Comparison of ENCODE assay signal across 1 fruit fly cellular context in genomic region chr3L:1300076-1300635, dm6.
A peak's percentile ranks its signal among the peaks of the same experiment; 100 is the strongest.
TF ChIP-seq lines count a peak whose summit lies in the region.

No protein-coding gene starts in this region.

TF ChIP-seq in whole organism, embryonic, 481 proteins besides CTCF, POLR2A, EP300 and RAD21 (continued from another document and continues in another):
- TF ChIP-seq CG12744 (GFP tag; optimal IDR thresholded peaks at IDR 0.05; lab: Kevin White, UChicago): no peak
- TF ChIP-seq CG18764 (GFP tag; optimal IDR thresholded peaks at IDR 0.05; lab: Kevin White, UChicago): peak; percentile 65
- TF ChIP-seq Fer1 (GFP tag; optimal IDR thresholded peaks at IDR 0.05; lab: Kevin White, UChicago): peak; percentile 83
- no peak for TF ChIP-seq HLH4C (GFP tag; IDR thresholded peaks at IDR 0.05; lab: Robert Waterston, UW; ENCODE audit: partially characterized antibody)
- peak; percentile 73 for TF ChIP-seq CG4820 (GFP tag; optimal IDR thresholded peaks at IDR 0.05; lab: Kevin White, UChicago)
- peak; percentile 7 for TF ChIP-seq pho (GFP tag; optimal IDR thresholded peaks at IDR 0.05; lab: Kevin White, UChicago)
- peak; percentile 77 for TF ChIP-seq caup (GFP tag; optimal IDR thresholded peaks at IDR 0.05; lab: Kevin White, UChicago; ENCODE audit: severe bottlenecking)
- TF ChIP-seq corto (GFP tag; optimal IDR thresholded peaks at IDR 0.05; lab: Kevin White, UChicago): no peak
- peak; percentile 33 for TF ChIP-seq CG7987 (GFP tag; optimal IDR thresholded peaks at IDR 0.05; lab: Kevin White, UChicago)
- TF ChIP-seq Bdp1 (GFP tag; optimal IDR thresholded peaks at IDR 0.05; lab: Kevin White, UChicago): peak; percentile 12
- no peak for TF ChIP-seq Myb (GFP tag; optimal IDR thresholded peaks at IDR 0.05; lab: Kevin White, UChicago)
- TF ChIP-seq tll (GFP tag; optimal IDR thresholded peaks at IDR 0.05; lab: Kevin White, UChicago): no peak
- peak; percentile 61 for TF ChIP-seq cwo (GFP tag; optimal IDR thresholded peaks at IDR 0.05; lab: Kevin White, UChicago)
- peak; percentile 85 for TF ChIP-seq fd96Cb (tag; optimal IDR thresholded peaks at IDR 0.05; lab: Kevin White, UChicago)
- peak; percentile 82 for TF ChIP-seq CG30403 (GFP tag; optimal IDR thresholded peaks at IDR 0.05; lab: Kevin White, UChicago)
- peak; percentile 38; the same call in 1 of the 2 replicates for TF ChIP-seq CG43689 (GFP tag; IDR thresholded peaks at IDR 0.05; lab: Robert Waterston, UW)
- peak; percentile 81 for TF ChIP-seq Fer3 (tag; optimal IDR thresholded peaks at IDR 0.05; lab: Kevin White, UChicago)
- no peak for TF ChIP-seq Ada2b (GFP tag; IDR thresholded peaks at IDR 0.05; lab: Robert Waterston, UW)
- TF ChIP-seq unc-4 (GFP tag; IDR thresholded peaks at IDR 0.05; lab: Robert Waterston, UW; ENCODE audit: partially characterized antibody): no peak
- TF ChIP-seq D19A (tag; optimal IDR thresholded peaks at IDR 0.05; lab: Kevin White, UChicago): peak; percentile 88
- TF ChIP-seq CkIIα-i1 (GFP tag; IDR thresholded peaks at IDR 0.05; lab: Robert Waterston, UW): no peak
- no peak for TF ChIP-seq Lim3 (GFP tag; IDR thresholded peaks at IDR 0.05; lab: Robert Waterston, UW)
- TF ChIP-seq CG12769 (tag; optimal IDR thresholded peaks at IDR 0.05; lab: Kevin White, UChicago): peak; percentile 66
- TF ChIP-seq Doc3 (GFP tag; IDR thresholded peaks at IDR 0.05; lab: Robert Waterston, UW; ENCODE audit: partially characterized antibody): no peak
- no peak for TF ChIP-seq Dfd (GFP tag; optimal IDR thresholded peaks at IDR 0.05; lab: Kevin White, UChicago)
- TF ChIP-seq wor (GFP tag; IDR thresholded peaks at IDR 0.05; lab: Robert Waterston, UW): peak; percentile 63
- peak; percentile 69 for TF ChIP-seq CG11696 (GFP tag; IDR thresholded peaks at IDR 0.05; lab: Robert Waterston, UW)
- TF ChIP-seq sob (GFP tag; IDR thresholded peaks at IDR 0.05; lab: Robert Waterston, UW): peak; percentile 76
- TF ChIP-seq CG34376 (GFP tag; optimal IDR thresholded peaks at IDR 0.05; lab: Kevin White, UChicago): peak; percentile 81
- peak; percentile 45 for TF ChIP-seq ap (GFP tag; IDR thresholded peaks at IDR 0.05; lab: Robert Waterston, UW)
- TF ChIP-seq bigmax (GFP tag; optimal IDR thresholded peaks at IDR 0.05; lab: Kevin White, UChicago): no peak
- peak; percentile 26 for TF ChIP-seq CG13624 (GFP tag; optimal IDR thresholded peaks at IDR 0.05; lab: Kevin White, UChicago)
- TF ChIP-seq Oli (tag; optimal IDR thresholded peaks at IDR 0.05; lab: Kevin White, UChicago): peak; percentile 83
- TF ChIP-seq tna (GFP tag; IDR thresholded peaks at IDR 0.05; lab: Robert Waterston, UW; ENCODE audit: partially characterized antibody): no peak; the same call in 1 of the 2 replicates
- peak; percentile 89 for TF ChIP-seq CG7556 (GFP tag; optimal IDR thresholded peaks at IDR 0.05; lab: Kevin White, UChicago)
- TF ChIP-seq CG9817 (tag; optimal IDR thresholded peaks at IDR 0.05; lab: Kevin White, UChicago): peak; percentile 51
- TF ChIP-seq CG4360 (GFP tag; IDR thresholded peaks at IDR 0.05; lab: Robert Waterston, UW): peak; percentile 69
- TF ChIP-seq Elba2 (GFP tag; optimal IDR thresholded peaks at IDR 0.05; lab: Kevin White, UChicago): no peak
- no peak for TF ChIP-seq TFAM (GFP tag; optimal IDR thresholded peaks at IDR 0.05; lab: Kevin White, UChicago)
- no peak for TF ChIP-seq CG8089 (GFP tag; optimal IDR thresholded peaks at IDR 0.05; lab: Kevin White, UChicago)
- no peak for TF ChIP-seq Kr (GFP tag; optimal IDR thresholded peaks at IDR 0.05; lab: Kevin White, UChicago)
- TF ChIP-seq luna (GFP tag; optimal IDR thresholded peaks at IDR 0.05; lab: Kevin White, UChicago): no peak
- no peak for TF ChIP-seq CG1647 (GFP tag; optimal IDR thresholded peaks at IDR 0.05; lab: Kevin White, UChicago)
- no peak for TF ChIP-seq dimm (GFP tag; IDR thresholded peaks at IDR 0.05; lab: Robert Waterston, UW)
- TF ChIP-seq ase (GFP tag; IDR thresholded peaks at IDR 0.05; lab: Robert Waterston, UW): peak; percentile 74; the same call in 2 of the 3 replicates
- peak; percentile 75 for TF ChIP-seq az2 (GFP tag; optimal IDR thresholded peaks at IDR 0.05; lab: Kevin White, UChicago)
- TF ChIP-seq NC2α (GFP tag; optimal IDR thresholded peaks at IDR 0.05; lab: Kevin White, UChicago): no peak
- no peak for TF ChIP-seq ftz-f1 (GFP tag; optimal IDR thresholded peaks at IDR 0.05; lab: Kevin White, UChicago)
- peak; percentile 75 for TF ChIP-seq pros (GFP tag; optimal IDR thresholded peaks at IDR 0.05; lab: Kevin White, UChicago)
- TF ChIP-seq CG6254 (GFP tag; optimal IDR thresholded peaks at IDR 0.05; lab: Kevin White, UChicago): peak; percentile 79
- peak; percentile 66; the same call in 2 of the 3 replicates for TF ChIP-seq CG7357 (GFP tag; IDR thresholded peaks at IDR 0.05; lab: Robert Waterston, UW)
- peak; percentile 13; the same call in 1 of the 2 replicates for TF ChIP-seq Ravus (GFP tag; IDR thresholded peaks at IDR 0.05; lab: Robert Waterston, UW)
- TF ChIP-seq CG1233 (GFP tag; optimal IDR thresholded peaks at IDR 0.05; lab: Kevin White, UChicago): peak; percentile 72
- TF ChIP-seq Rfx (GFP tag; IDR thresholded peaks at IDR 0.05; lab: Robert Waterston, UW): peak; percentile 77
- TF ChIP-seq onecut (GFP tag; IDR thresholded peaks at IDR 0.05; lab: Robert Waterston, UW): peak; percentile 64
- no peak for TF ChIP-seq CG14965 (GFP tag; optimal IDR thresholded peaks at IDR 0.05; lab: Kevin White, UChicago; ENCODE audit: borderline replicate concordance)
- TF ChIP-seq knrl (GFP tag; IDR thresholded peaks at IDR 0.05; lab: Robert Waterston, UW; ENCODE audit: partially characterized antibody): no peak
- peak; percentile 21 for TF ChIP-seq MTF-1 (GFP tag; optimal IDR thresholded peaks at IDR 0.05; lab: Kevin White, UChicago; ENCODE audit: borderline replicate concordance)
- TF ChIP-seq schlank (tag; optimal IDR thresholded peaks at IDR 0.05; lab: Kevin White, UChicago): no peak
- peak; percentile 48 for TF ChIP-seq YL-1 (GFP tag; optimal IDR thresholded peaks at IDR 0.05; lab: Kevin White, UChicago)
- TF ChIP-seq cato (GFP tag; optimal IDR thresholded peaks at IDR 0.05; lab: Kevin White, UChicago; ENCODE audit: borderline replicate concordance): peak; percentile 34
- peak; percentile 18 for TF ChIP-seq vfl (GFP tag; optimal IDR thresholded peaks at IDR 0.05; lab: Kevin White, UChicago)
- TF ChIP-seq gcm2 (GFP tag; optimal IDR thresholded peaks at IDR 0.05; lab: Kevin White, UChicago): peak; percentile 7
- TF ChIP-seq Optix (GFP tag; IDR thresholded peaks at IDR 0.05; lab: Robert Waterston, UW): no peak; the same call in 2 of the 3 replicates
- no peak for TF ChIP-seq CG11085 (GFP tag; IDR thresholded peaks at IDR 0.05; lab: Robert Waterston, UW)
- TF ChIP-seq CG12104 (GFP tag; optimal IDR thresholded peaks at IDR 0.05; lab: Kevin White, UChicago): peak; percentile 60
- peak; percentile 58 for TF ChIP-seq HmgZ (tag; optimal IDR thresholded peaks at IDR 0.05; lab: Kevin White, UChicago)
- peak; percentile 79 for TF ChIP-seq CG10209 (GFP tag; optimal IDR thresholded peaks at IDR 0.05; lab: Kevin White, UChicago)
- peak; percentile 70 for TF ChIP-seq lilli (GFP tag; optimal IDR thresholded peaks at IDR 0.05; lab: Kevin White, UChicago)
- 0 out of 3 replicates have a peak, but pooled peaks have one; percentile 34 for TF ChIP-seq jigr1 (GFP tag; IDR thresholded peaks at IDR 0.05; lab: Robert Waterston, UW)
- no peak for TF ChIP-seq Sry-β (GFP tag; optimal IDR thresholded peaks at IDR 0.05; lab: Kevin White, UChicago)
- peak; percentile 24 for TF ChIP-seq mam (GFP tag; optimal IDR thresholded peaks at IDR 0.05; lab: Kevin White, UChicago)
- TF ChIP-seq lmd (GFP tag; IDR thresholded peaks at IDR 0.05; lab: Robert Waterston, UW): peak; percentile 83
- no peak for TF ChIP-seq hbn (GFP tag; IDR thresholded peaks at IDR 0.05; lab: Robert Waterston, UW; ENCODE audit: partially characterized antibody)
- peak; percentile 89 for TF ChIP-seq CG7839 (tag; optimal IDR thresholded peaks at IDR 0.05; lab: Kevin White, UChicago)
- peak; percentile 19 for TF ChIP-seq CG7786 (GFP tag; optimal IDR thresholded peaks at IDR 0.05; lab: Kevin White, UChicago)
- TF ChIP-seq pfk (GFP tag; optimal IDR thresholded peaks at IDR 0.05; lab: Kevin White, UChicago): peak; percentile 1
- TF ChIP-seq CG18599 (GFP tag; optimal IDR thresholded peaks at IDR 0.05; lab: Kevin White, UChicago): peak; percentile 90
- peak; percentile 74 for TF ChIP-seq Spps (tag; optimal IDR thresholded peaks at IDR 0.05; lab: Kevin White, UChicago)
- TF ChIP-seq MBD-R2 (GFP tag; IDR thresholded peaks at IDR 0.05; lab: Robert Waterston, UW): 0 out of 2 replicates have a peak, but pooled peaks have one; percentile 46
- no peak for TF ChIP-seq prd (optimal IDR thresholded peaks at IDR 0.05; lab: Kevin White, UChicago)
- TF ChIP-seq prd (GFP tag; IDR thresholded peaks at IDR 0.05; lab: Robert Waterston, UW): peak; percentile 89
- TF ChIP-seq sisA (GFP tag; IDR thresholded peaks at IDR 0.05; lab: Robert Waterston, UW): peak; percentile 62
- peak; percentile 65 for TF ChIP-seq ac (GFP tag; optimal IDR thresholded peaks at IDR 0.05; lab: Kevin White, UChicago)
- peak; percentile 27; the same call in 1 of the 2 replicates for TF ChIP-seq klu (GFP tag; IDR thresholded peaks at IDR 0.05; lab: Robert Waterston, UW)
- peak; percentile 32 for TF ChIP-seq CG31365 (tag; optimal IDR thresholded peaks at IDR 0.05; lab: Kevin White, UChicago)
- no peak for TF ChIP-seq Scr (GFP tag; IDR thresholded peaks at IDR 0.05; lab: Robert Waterston, UW; ENCODE audit: partially characterized antibody)
- no peak for TF ChIP-seq B-H2 (GFP tag; optimal IDR thresholded peaks at IDR 0.05; lab: Kevin White, UChicago)
- peak in 1 of 3 experiments; percentile 88 for TF ChIP-seq lola (GFP tag; optimal IDR thresholded peaks at IDR 0.05; lab: Kevin White, UChicago)
- no peak for TF ChIP-seq HmgD (GFP tag; optimal IDR thresholded peaks at IDR 0.05; lab: Kevin White, UChicago)
- no peak for TF ChIP-seq CG5180 (GFP tag; optimal IDR thresholded peaks at IDR 0.05; lab: Kevin White, UChicago)
- peak; percentile 72 for TF ChIP-seq scrt (GFP tag; optimal IDR thresholded peaks at IDR 0.05; lab: Kevin White, UChicago)
- peak; percentile 41 for TF ChIP-seq CG30020 (tag; optimal IDR thresholded peaks at IDR 0.05; lab: Kevin White, UChicago)
- TF ChIP-seq kah (GFP tag; optimal IDR thresholded peaks at IDR 0.05; lab: Kevin White, UChicago): peak; percentile 57
- TF ChIP-seq CG10979 (tag; optimal IDR thresholded peaks at IDR 0.05; lab: Kevin White, UChicago): peak; percentile 93
- TF ChIP-seq gt (GFP tag; IDR thresholded peaks at IDR 0.05; lab: Robert Waterston, UW): no peak
- TF ChIP-seq CG8944 (GFP tag; optimal IDR thresholded peaks at IDR 0.05; lab: Kevin White, UChicago): peak; percentile 5
- no peak; the same call in 1 of the 2 replicates for TF ChIP-seq CG17612 (GFP tag; IDR thresholded peaks at IDR 0.05; lab: Robert Waterston, UW)
- TF ChIP-seq CG13775 (GFP tag; optimal IDR thresholded peaks at IDR 0.05; lab: Kevin White, UChicago): peak; percentile 72
- peak; percentile 60; the same call in 1 of the 2 replicates for TF ChIP-seq CG11247 (GFP tag; IDR thresholded peaks at IDR 0.05; lab: Robert Waterston, UW)
- peak; percentile 50 for TF ChIP-seq CG4707 (GFP tag; optimal IDR thresholded peaks at IDR 0.05; lab: Kevin White, UChicago)
- 0 out of 2 replicates have a peak, but pooled peaks have one; percentile 16 for TF ChIP-seq CG1024 (GFP tag; IDR thresholded peaks at IDR 0.05; lab: Robert Waterston, UW)
- TF ChIP-seq CG11560 (tag; IDR thresholded peaks at IDR 0.05; lab: Robert Waterston, UW): 0 out of 3 replicates have a peak, but pooled peaks have one; percentile 48
- TF ChIP-seq Camta (GFP tag; optimal IDR thresholded peaks at IDR 0.05; lab: Kevin White, UChicago): peak; percentile 38
- peak; percentile 69; the same call in 2 of the 3 replicates for TF ChIP-seq Dbx (GFP tag; IDR thresholded peaks at IDR 0.05; lab: Robert Waterston, UW)
- peak; percentile 3 to 42 for TF ChIP-seq Pdp1 (GFP tag; optimal IDR thresholded peaks at IDR 0.05; lab: Kevin White, UChicago)
- no peak for TF ChIP-seq p53 (GFP tag; optimal IDR thresholded peaks at IDR 0.05; lab: Kevin White, UChicago)
- TF ChIP-seq ara (GFP tag; IDR thresholded peaks at IDR 0.05; lab: Robert Waterston, UW): peak; percentile 92
- peak; percentile 23 for TF ChIP-seq her (GFP tag; optimal IDR thresholded peaks at IDR 0.05; lab: Kevin White, UChicago)
- TF ChIP-seq Trl (optimal IDR thresholded peaks at IDR 0.05; lab: Kevin White, UChicago): peak in 1 of 2 experiments; percentile 0
- TF ChIP-seq Trl (GFP tag; optimal IDR thresholded peaks at IDR 0.05; lab: Kevin White, UChicago): peak; percentile 29
- TF ChIP-seq Hr78 (GFP tag; optimal IDR thresholded peaks at IDR 0.05; lab: Kevin White, UChicago): peak in 1 of 2 experiments; percentile 70
- no peak for TF ChIP-seq Lpt (GFP tag; optimal IDR thresholded peaks at IDR 0.05; lab: Kevin White, UChicago)
- TF ChIP-seq CG14441 (GFP tag; IDR thresholded peaks at IDR 0.05; lab: Robert Waterston, UW): peak; percentile 71
- TF ChIP-seq CG3847 (GFP tag; IDR thresholded peaks at IDR 0.05; lab: Robert Waterston, UW): peak; percentile 68
- peak; percentile 31 for TF ChIP-seq exex (tag; optimal IDR thresholded peaks at IDR 0.05; lab: Kevin White, UChicago)
- no peak for TF ChIP-seq cg (GFP tag; optimal IDR thresholded peaks at IDR 0.05; lab: Kevin White, UChicago)
- no peak for TF ChIP-seq Antp (GFP tag; optimal IDR thresholded peaks at IDR 0.05; lab: Kevin White, UChicago)
- peak; percentile 56 for TF ChIP-seq CG5953 (GFP tag; IDR thresholded peaks at IDR 0.05; lab: Robert Waterston, UW)
- TF ChIP-seq CG1792 (GFP tag; optimal IDR thresholded peaks at IDR 0.05; lab: Kevin White, UChicago): no peak
- TF ChIP-seq ro (GFP tag; IDR thresholded peaks at IDR 0.05; lab: Robert Waterston, UW): peak; percentile 61; the same call in 1 of the 2 replicates
- no peak for TF ChIP-seq Doc2 (GFP tag; IDR thresholded peaks at IDR 0.05; lab: Robert Waterston, UW)
- TF ChIP-seq CG17385 (GFP tag; optimal IDR thresholded peaks at IDR 0.05; lab: Kevin White, UChicago): peak; percentile 79
- no peak for TF ChIP-seq ERR (GFP tag; optimal IDR thresholded peaks at IDR 0.05; lab: Kevin White, UChicago)
- peak; percentile 35; the same call in 1 of the 2 replicates for TF ChIP-seq NFAT (GFP tag; IDR thresholded peaks at IDR 0.05; lab: Robert Waterston, UW)
- no peak for TF ChIP-seq cad (GFP tag; optimal IDR thresholded peaks at IDR 0.05; lab: Kevin White, UChicago)
- peak; percentile 29 for TF ChIP-seq CG3065 (GFP tag; optimal IDR thresholded peaks at IDR 0.05; lab: Kevin White, UChicago)
- TF ChIP-seq CG34224 (GFP tag; IDR thresholded peaks at IDR 0.05; lab: Robert Waterston, UW; ENCODE audit: partially characterized antibody): no peak
- TF ChIP-seq CG2712 (tag; optimal IDR thresholded peaks at IDR 0.05; lab: Kevin White, UChicago): peak; percentile 95
